Fruit fly (Drosophila melanogaster): ENCODE results near the gene Obp18a.

Obp18a gene

DNA sequence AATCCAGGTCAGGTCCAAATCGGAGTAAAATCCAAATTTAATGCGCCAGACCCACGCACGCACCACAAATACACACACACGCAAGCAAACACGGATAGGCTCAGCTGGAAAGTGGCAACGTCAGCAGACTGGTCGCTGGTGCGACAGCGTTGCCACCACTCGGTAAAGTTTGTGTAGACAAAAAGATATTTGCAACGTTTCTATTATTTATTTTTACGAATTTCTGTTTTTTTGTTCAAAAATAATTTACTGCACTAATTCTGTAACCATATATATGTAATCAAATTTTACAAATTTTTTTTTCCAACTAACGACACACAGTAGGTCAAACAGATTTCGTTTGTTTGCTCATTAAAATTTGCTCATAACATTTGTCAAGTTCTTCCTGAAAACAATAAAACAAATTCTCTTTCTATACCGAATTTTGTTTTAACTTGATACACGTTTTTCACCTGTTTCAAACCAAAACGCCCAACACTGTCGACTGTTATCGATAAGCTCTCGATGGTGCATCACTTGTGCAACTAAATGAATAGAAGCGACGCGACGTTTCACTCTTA, 44.1 kb upstream of the Obp18a start, which contains the start of the genes CG7556 and CG7453 (continued):
- TF ChIP-seq Asciz (GFP tag; optimal IDR thresholded peaks at IDR 0.05): peak; percentile 20
- peak; percentile 71 for TF ChIP-seq ems (GFP tag; optimal IDR thresholded peaks at IDR 0.05)
- TF ChIP-seq ttk (GFP tag; IDR thresholded peaks at IDR 0.05): no peak
- no peak for TF ChIP-seq ATbp (GFP tag; optimal IDR thresholded peaks at IDR 0.05)
- peak; percentile 76 for TF ChIP-seq CG10267 (tag; optimal IDR thresholded peaks at IDR 0.05)
- TF ChIP-seq Kr (GFP tag; optimal IDR thresholded peaks at IDR 0.05): no peak
- no peak for TF ChIP-seq seq (GFP tag; IDR thresholded peaks at IDR 0.05)
- TF ChIP-seq row (GFP tag; IDR thresholded peaks at IDR 0.05): peak; percentile 83
- peak; percentile 92 for TF ChIP-seq CG30403 (GFP tag; optimal IDR thresholded peaks at IDR 0.05)
- no peak for TF ChIP-seq Doc2 (GFP tag; IDR thresholded peaks at IDR 0.05)
- peak; percentile 7 for TF ChIP-seq kni (GFP tag; optimal IDR thresholded peaks at IDR 0.05)
- TF ChIP-seq corto (GFP tag; optimal IDR thresholded peaks at IDR 0.05): no peak
- TF ChIP-seq CG17912 (GFP tag; optimal IDR thresholded peaks at IDR 0.05): no peak
- TF ChIP-seq lmd (GFP tag; IDR thresholded peaks at IDR 0.05): peak; percentile 56
- TF ChIP-seq fd3F (GFP tag; optimal IDR thresholded peaks at IDR 0.05): peak; percentile 44
- TF ChIP-seq lov (optimal IDR thresholded peaks at IDR 0.05): no peak
- TF ChIP-seq lov (GFP tag; IDR thresholded peaks at IDR 0.05): no peak
- TF ChIP-seq toy (GFP tag; IDR thresholded peaks at IDR 0.05): no peak
- TF ChIP-seq hth (optimal IDR thresholded peaks at IDR 0.05): no peak
- no peak for TF ChIP-seq CrebB (tag; optimal IDR thresholded peaks at IDR 0.05)
- peak; percentile 79 for TF ChIP-seq mam (GFP tag; optimal IDR thresholded peaks at IDR 0.05)
- TF ChIP-seq E2f2 (GFP tag; IDR thresholded peaks at IDR 0.05): peak; percentile 45; the same call in 1 of the 2 replicates
- TF ChIP-seq maf-S (GFP tag; optimal IDR thresholded peaks at IDR 0.05): peak; percentile 71
- TF ChIP-seq CG11398 (GFP tag; optimal IDR thresholded peaks at IDR 0.05): peak; percentile 60
- peak; percentile 83 for TF ChIP-seq CG13775 (GFP tag; optimal IDR thresholded peaks at IDR 0.05)
- TF ChIP-seq CG7928 (GFP tag; optimal IDR thresholded peaks at IDR 0.05): peak; percentile 32
- TF ChIP-seq ranshi (GFP tag; IDR thresholded peaks at IDR 0.05): peak; percentile 62; the same call in 1 of the 2 replicates
- TF ChIP-seq CG10654 (GFP tag; optimal IDR thresholded peaks at IDR 0.05): peak; percentile 72
- peak; percentile 54 for TF ChIP-seq CG34376 (GFP tag; optimal IDR thresholded peaks at IDR 0.05)
- TF ChIP-seq CG1647 (GFP tag; optimal IDR thresholded peaks at IDR 0.05): peak; percentile 48
- TF ChIP-seq B-H2 (GFP tag; optimal IDR thresholded peaks at IDR 0.05): peak; percentile 35
- TF ChIP-seq bsh (GFP tag; optimal IDR thresholded peaks at IDR 0.05): peak in 1 of 2 experiments; percentile 64
- no peak for TF ChIP-seq D (optimal IDR thresholded peaks at IDR 0.05)
- TF ChIP-seq D (GFP tag; optimal IDR thresholded peaks at IDR 0.05): peak; percentile 56
- TF ChIP-seq Hand (GFP tag; optimal IDR thresholded peaks at IDR 0.05): no peak
- TF ChIP-seq stc (GFP tag; IDR thresholded peaks at IDR 0.05): no peak
- peak; percentile 64 for TF ChIP-seq zf30C (GFP tag; optimal IDR thresholded peaks at IDR 0.05)
- TF ChIP-seq crol (GFP tag; IDR thresholded peaks at IDR 0.05): no peak
- TF ChIP-seq D19B (GFP tag; optimal IDR thresholded peaks at IDR 0.05): peak; percentile 39
- peak; percentile 24; the same call in 1 of the 3 replicates for TF ChIP-seq ase (GFP tag; IDR thresholded peaks at IDR 0.05)
- TF ChIP-seq hbn (GFP tag; IDR thresholded peaks at IDR 0.05; ENCODE audit: partially characterized antibody): no peak
- TF ChIP-seq kay (GFP tag; optimal IDR thresholded peaks at IDR 0.05): peak; percentile 60
- peak; percentile 60 for TF ChIP-seq Mad (GFP tag; optimal IDR thresholded peaks at IDR 0.05)
- TF ChIP-seq CG3995 (GFP tag; optimal IDR thresholded peaks at IDR 0.05): peak; percentile 23
- TF ChIP-seq ci (GFP tag; IDR thresholded peaks at IDR 0.05): no peak; the same call in 2 of the 3 replicates
- TF ChIP-seq nau (GFP tag; optimal IDR thresholded peaks at IDR 0.05): peak; percentile 34
- peak; percentile 63 for TF ChIP-seq D19A (tag; optimal IDR thresholded peaks at IDR 0.05)
- peak; percentile 57 for TF ChIP-seq emc (GFP tag; optimal IDR thresholded peaks at IDR 0.05)
- peak; percentile 64 for TF ChIP-seq CG18619 (GFP tag; optimal IDR thresholded peaks at IDR 0.05)
- TF ChIP-seq Dfd (GFP tag; optimal IDR thresholded peaks at IDR 0.05): no peak
- TF ChIP-seq Abd-B (GFP tag; optimal IDR thresholded peaks at IDR 0.05): peak; percentile 76
- no peak for TF ChIP-seq yki (optimal IDR thresholded peaks at IDR 0.05)
